Fruit fly (Drosophila melanogaster) S2 (cell line): ENCODE measurements around the gene Kal1.

Source experiments
- CG8478 ChIP-seq: fragments of >200 bp; optimal IDR thresholded peaks from 2 replicates; lab custom pipeline; 2018
- CTCF ChIP-seq, 2 experiments: fragments of >200 bp; optimal IDR thresholded peaks; 2 replicates each; lab custom pipeline; 2018

Kal1 gene

DNA sequence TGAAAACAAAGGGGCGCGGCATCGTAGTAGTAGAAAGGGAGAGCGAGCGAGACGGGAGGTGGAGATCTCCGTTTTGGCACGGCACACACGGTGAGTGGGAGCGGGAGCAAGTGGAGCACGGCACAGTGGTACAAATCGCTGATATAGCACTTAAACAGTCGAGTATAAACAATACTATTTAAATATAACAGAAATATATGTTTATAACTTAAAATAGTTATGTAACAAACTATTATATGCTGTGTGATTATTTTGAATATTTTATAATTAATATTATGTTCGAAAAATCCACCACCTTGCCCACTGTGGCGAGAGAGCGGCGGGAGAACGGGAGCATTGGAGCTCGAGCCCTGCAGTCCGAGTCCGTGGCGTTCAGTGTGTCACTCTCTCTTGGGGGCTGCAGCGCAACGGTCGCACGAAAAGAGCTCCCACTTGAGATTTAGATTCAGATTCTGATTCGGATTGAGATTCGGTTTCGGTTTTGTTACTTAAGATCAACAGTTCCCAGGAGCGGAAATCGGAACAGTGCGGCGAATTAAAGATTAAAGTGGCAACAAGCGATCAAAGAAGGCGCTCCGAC is at the start of gene Kal1:
Gene Kal1, plus strand, starts transcription at position 383 of the 580 bp plus-strand sequence.
- TF ChIP-seq CTCF (optimal IDR thresholded peaks at IDR 0.05; lab: Kevin White, UChicago), result no peak
- TF ChIP-seq CG8478, result no peak

DNA sequence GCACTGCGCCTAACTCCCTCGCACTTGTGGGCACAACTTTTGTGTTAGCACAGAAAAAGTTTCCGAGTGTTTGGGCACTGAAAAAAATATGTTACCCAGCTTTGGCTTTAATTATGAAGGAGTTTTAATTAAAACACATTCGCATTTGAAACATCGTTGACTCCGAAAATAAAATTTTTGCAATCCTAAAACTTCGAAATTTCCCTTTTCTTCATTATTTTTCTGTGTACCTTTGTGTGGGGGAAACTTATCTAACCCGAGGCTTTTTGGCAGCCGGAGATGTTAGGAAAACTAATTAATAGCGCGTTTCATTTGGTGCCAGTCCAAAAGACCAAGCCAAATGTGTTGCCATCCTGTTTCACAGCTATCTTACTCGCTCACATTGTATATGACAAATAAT is 49.5 kb upstream of the Kal1 start:
- TF ChIP-seq CTCF (optimal IDR thresholded peaks at IDR 0.05; lab: Kevin White, UChicago), result no peak
- TF ChIP-seq CG8478, result no peak

DNA sequence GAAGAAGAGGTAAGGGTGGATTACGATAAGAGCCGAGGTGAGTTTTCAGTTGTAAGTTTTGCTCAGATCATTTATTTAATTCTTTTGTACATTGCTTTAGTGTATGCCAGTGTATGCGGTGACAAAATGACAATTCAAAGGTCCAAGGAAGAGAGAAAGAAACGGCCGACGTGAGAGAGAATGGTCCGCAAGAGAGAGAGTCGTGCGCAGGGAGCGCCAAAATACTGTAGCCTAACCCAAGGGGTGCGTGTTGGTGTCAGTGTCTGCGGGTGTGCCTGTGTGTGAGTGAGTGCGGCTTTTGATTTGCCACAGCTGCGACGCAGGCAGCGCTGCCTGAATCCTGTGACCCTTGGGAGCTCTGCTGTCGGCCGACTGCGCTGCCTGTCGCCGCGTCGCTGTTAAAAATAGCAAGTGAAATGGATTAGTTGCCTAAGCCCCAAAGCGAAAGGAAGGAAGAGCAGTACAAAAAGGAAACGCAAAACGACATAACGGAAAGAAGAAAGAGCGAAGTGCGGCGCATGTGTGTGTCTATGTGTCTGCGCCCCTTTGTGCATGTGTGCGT is 48.5 kb upstream of the Kal1 start:
- TF ChIP-seq CG8478 (no peak), CTCF (optimal IDR thresholded peaks at IDR 0.05; lab: Kevin White, UChicago) (no peak)

DNA sequence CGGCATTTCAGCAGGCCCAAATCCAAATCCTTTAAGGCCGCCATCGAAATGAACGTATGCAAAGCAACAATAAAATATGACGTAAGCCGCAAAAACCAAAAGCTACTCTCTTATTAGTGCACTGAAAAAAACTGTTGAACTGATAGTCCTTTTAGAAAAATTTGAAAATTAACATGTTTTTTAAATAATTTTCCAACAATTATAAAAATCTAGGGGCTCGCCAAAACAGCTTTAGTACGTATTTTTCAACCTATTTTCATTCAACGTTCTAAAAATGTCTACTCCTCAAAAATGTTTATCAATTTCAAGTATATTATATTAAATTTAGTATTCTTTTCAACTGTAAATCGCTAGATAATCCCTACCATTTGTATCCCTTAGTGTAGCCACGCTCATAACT is 47.8 kb upstream of the Kal1 start:
- TF ChIP-seq CG8478 (no peak), CTCF (optimal IDR thresholded peaks at IDR 0.05; lab: Kevin White, UChicago) (no peak)

DNA sequence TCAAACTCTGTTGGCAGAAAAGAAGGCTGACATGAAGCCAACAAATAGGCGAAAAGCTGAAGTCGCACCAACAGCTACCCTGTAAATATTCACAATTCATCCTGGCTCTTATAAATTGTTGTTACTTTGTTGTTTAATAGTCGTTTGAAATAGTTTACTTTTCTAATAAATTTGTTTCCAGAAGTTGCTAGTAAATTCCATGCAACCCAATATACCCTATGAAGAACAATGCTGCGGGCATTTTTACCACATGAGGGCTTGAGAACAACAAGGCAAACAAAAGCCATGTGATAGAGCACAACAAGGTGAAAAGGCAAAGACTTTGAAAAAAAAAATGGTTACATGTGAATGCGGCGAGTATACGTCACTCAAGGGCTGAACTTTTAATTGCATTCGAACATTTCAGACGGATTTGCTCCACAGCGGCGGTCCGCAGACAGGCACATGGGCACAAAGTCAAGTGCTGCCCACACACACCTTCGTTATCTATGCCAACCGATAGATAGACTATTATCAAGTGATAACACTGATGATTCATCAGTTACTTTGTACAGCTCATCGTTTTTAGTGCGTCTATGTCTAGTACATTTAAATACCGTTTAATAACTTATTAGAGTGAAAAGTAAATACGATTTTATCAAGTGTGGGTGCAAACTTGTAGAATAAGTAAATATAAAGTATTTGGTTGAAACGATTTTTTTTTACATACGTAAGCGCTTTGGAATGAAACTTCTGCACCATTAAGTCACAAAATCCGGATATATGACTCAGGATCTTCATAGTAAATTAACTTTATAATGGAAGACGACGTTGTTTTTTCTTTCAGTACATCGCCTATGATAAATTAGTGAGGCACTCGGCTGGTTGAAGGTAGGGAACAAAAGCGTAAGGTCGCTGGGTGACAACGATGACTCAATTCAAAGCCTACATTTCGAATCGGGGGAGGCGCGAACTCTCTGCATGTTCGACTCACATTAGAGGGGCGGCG is 41.9 kb upstream of the Kal1 start:
- TF ChIP-seq CTCF (optimal IDR thresholded peaks at IDR 0.05; lab: Kevin White, UChicago), result no peak
- no peak for TF ChIP-seq CG8478

DNA sequence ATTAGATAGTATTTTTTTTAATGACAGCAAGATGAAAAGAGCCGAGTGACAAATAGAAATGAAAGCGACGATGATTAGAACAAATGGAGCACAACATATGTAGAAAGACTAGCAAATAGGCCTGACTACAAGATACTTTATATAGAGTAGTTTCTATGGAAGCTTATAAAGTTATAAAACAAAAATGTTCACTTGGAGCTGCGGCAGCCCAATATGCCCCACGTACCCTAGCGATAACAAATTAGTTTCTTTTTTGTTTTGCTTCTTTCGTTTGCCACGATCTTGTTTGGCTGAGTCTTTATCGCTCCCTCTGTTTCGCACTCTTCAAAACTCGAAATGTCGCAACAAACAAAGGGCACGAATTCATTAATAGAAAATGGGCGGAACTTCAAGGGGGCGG is 40.5 kb upstream of the Kal1 start:
- no peak for TF ChIP-seq CTCF (optimal IDR thresholded peaks at IDR 0.05; lab: Kevin White, UChicago)
- no peak for TF ChIP-seq CG8478

DNA sequence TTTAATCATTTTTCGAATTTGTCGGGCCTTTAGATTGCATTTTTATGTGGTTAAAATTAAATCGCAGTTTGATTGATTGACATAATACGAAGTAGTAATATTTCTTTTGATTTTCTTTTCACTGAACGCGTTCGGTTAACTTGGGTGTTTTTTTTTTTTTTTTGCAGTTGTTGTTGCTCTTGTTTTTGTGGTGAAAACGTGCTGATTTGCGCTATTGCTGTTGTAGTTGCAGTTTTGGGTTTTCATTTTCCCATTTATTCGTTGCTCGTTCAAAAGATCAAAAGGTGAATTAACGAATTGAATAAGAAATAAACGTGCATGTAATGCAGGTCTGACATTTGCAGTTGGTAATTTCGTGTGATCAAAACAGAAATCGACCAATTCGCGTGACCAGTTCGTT is 39.8 kb upstream of the Kal1 start:
- no peak for TF ChIP-seq CTCF (optimal IDR thresholded peaks at IDR 0.05; lab: Kevin White, UChicago)
- no peak for TF ChIP-seq CG8478

DNA sequence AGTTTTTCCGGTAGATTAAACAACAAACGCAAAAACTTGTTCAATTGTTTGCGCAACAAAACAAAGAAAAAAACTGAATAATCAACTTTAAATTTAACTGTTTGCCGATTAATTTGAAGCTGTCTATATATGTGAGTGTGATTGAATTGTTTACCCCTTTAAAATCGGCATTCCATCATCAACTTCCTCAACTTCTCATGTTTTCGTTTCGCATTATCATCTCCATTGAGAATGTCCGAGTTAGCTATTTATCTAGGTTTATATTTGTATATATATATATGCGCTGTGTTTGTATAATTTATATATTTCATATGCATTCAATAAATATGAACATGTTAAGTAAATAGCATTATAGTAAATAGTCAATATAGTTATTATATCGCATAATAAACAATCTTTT is 38.8 kb upstream of the Kal1 start:
- no peak for TF ChIP-seq CG8478
- TF ChIP-seq CTCF (optimal IDR thresholded peaks at IDR 0.05; lab: Kevin White, UChicago), result no peak

DNA sequence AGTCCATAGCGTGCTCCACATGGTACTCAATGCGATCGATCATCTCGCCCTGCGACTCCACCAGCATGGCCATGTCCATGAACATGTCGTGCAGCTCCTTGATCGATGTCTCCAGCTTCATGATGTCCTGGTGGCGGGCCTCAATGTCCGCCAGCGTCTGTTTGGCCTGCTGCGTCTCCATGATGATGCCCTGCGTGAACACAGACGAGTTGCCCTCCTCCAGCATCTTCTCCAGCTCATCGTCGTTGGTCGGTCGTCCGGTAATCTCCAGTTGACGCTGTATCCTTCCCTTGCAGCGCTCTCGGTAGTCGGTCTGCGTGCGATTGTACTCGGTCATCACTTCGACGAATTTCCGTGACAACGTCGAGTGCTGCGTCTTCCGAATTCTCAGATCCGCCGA is 37.5 kb upstream of the Kal1 start:
- TF ChIP-seq CG8478, result no peak
- TF ChIP-seq CTCF (optimal IDR thresholded peaks at IDR 0.05; lab: Kevin White, UChicago), result no peak

DNA sequence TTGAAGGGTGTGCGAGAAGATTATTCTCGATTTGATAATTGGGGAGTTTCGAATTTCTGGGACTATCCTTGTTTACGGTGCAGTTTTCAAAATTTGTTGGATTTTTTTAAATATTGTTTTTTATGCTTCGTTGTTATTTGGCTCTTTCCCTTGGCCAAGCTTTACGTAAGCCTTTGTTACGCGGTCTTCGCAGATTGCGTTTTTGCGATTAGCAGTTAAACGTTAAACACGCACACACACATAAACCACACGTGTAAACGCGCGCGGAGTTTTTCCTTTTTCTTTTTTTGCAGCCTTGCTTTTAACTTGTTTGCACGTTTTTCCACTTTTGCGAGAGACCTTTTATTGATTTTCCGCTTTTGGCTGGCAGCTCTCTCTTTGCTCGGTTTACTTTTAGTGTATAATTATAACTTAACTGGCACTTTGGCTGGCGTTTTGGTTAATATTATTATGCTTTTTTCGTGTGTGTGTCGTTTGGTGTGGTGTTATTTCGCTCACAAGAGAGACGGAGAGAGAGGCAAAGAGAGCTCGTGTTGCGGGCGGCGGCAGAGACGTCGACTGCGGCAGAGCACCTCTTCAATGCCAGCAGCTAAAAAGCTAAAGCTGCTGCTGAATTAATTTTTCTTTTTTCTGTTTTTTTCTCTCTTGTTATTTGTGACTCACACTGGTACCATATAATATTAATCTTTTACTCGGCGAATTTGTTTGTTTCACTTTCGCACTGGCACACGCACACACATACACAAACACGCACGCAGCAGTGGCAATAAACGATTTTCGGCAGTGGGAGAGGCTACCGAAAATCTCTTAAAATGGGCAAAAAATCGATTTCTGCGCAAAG is 36.5 kb upstream of the Kal1 start:
- TF ChIP-seq CG8478 (no peak), CTCF (optimal IDR thresholded peaks at IDR 0.05; lab: Kevin White, UChicago) (no peak)

DNA sequence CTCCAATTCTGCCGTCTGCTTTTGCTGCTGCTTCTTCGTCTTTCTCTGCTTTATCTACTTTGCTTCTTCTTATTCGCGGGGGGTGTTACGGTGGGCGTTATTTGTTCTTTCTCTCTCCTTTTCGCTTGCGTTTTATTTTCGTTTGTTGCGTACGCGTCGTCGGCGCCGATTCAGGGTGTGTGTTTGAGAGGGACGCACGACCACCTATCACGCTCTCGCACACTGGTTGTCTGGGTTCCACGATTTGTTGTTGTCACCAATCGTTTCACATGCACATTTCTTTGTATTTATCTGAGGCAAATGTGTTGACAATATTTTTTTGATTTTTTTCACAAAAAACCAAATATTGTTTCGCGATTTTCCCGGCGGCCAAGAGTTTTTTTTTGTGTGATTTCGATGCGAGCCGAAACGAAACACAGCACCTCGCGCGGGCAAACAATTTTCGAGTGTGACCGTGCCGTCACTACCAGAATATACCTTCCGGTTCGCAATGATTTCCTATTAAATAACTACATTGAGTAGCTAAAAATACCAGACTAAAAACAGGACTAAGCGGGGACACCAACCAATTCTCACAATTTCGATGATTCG is 35.8 kb upstream of the Kal1 start, which contains the start of gene Syx1A:
Gene Syx1A, minus strand, starts transcription at position 452 of the 591 bp plus-strand sequence.
- TF ChIP-seq CTCF (optimal IDR thresholded peaks at IDR 0.05; lab: Kevin White, UChicago), result peak in 1 of 2 experiments; percentile 34
- TF ChIP-seq CG8478, result no peak

DNA sequence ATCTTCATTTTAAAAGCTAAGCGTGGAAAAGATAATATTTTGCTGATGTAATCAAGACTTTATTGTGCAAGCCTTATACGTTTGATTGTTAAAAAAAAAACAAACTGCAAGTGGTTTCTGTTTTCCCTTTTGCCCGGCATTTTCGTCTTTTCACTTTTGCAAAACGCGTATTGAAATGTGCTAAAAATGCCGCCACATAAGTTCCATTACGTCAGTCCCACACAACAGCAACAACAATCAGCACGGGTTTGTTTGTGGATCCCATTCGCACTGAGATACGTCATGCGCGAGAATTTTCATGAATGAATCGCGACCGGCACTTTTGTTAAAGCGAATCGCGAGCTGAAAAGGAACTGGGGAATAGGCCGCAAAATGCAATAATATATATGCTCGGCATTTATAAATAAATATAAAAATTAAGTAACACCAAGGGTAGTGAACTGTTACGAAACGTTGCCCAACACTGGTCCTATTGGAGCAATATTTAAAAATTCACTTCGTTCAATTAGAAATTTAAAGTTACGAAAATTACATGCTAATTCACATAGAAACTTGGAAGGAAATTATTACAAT is 35.0 kb upstream of the Kal1 start:
- TF ChIP-seq CTCF (optimal IDR thresholded peaks at IDR 0.05; lab: Kevin White, UChicago), result no peak

DNA sequence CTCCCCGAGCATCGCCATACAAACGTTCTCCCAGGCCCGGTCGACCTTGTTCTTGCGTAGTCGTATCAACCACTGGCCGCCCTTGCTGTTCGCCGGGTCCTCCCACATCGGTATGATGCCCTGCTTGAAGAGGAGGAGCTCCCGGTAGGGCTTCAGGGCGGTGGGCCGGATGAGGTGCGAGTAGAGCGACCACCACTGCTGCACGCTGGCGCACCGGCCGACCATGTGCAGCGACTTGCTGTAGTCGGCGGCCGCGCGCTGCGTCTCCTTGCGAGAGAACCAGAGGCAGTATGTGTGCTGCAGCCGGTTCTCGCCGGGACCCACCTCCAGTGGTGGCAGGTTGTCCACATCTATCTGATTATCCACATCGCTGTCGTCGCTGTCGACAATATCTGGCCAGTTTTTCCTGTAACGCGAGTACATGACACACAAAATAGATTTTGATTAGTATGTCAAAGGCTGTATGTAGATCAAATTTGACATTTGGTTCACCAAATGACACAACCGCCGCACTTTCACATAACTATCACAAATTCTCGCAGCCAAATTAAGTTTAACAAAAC is 34.2 kb upstream of the Kal1 start, which contains the start of gene CG10694:
Gene CG10694, plus strand, starts transcription at position 513 of the 563 bp plus-strand sequence.
- TF ChIP-seq CG8478 (no peak), CTCF (optimal IDR thresholded peaks at IDR 0.05; lab: Kevin White, UChicago) (no peak)

DNA sequence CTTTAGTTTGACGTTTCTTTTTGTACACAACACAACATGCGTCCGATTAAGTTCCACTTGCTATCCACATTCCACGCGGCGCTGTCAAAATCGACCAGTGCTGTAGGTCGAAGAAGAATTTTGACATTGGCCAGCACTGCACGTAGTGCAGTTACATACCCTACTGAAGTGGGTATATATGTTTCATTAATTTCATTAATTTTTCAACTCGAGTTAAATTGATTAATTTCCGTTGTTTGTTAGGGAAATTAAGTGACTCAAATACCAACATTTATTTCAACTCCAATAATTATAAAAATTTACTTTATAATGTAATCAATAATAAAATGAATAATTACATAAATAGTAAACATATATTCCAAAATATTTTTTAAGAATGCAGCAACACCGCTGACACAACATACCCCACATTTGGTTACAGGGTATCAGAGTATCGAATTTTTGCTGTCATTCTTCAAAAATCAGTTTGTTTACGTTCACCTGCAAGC is 32.2 kb upstream of the Kal1 start, which contains the start of the genes eIF4EHP and CG18428:
Gene eIF4EHP, minus strand, starts transcription at position 59 of the 488 bp plus-strand sequence.
Gene CG18428, plus strand, starts transcription at position 435 of the 488 bp plus-strand sequence.
- TF ChIP-seq CG8478 (no peak), CTCF (optimal IDR thresholded peaks at IDR 0.05; lab: Kevin White, UChicago) (no peak)
